Worm (Caenorhabditis elegans) whole organism, L1 larva: Measurements from ENCODE around the gene C50F4.10.

Source experiments
- C04F5.9 ChIP-seq: sonication (generic microtip); optimal IDR thresholded peaks from 2 replicates; lab custom pipeline; 2016; ENCODE audit warnings: missing genetic modification characterization, missing compliant biosample characterization
- Y116A8C.19 ChIP-seq: sonication (generic microtip); optimal IDR thresholded peaks from 2 replicates; lab custom pipeline; 2016; ENCODE audit warnings: missing compliant biosample characterization, missing genetic modification characterization, borderline replicate concordance
- aha-1 ChIP-seq: fragments of 150-350 bp; optimal IDR thresholded peaks from 2 replicates; lab custom pipeline; 2014; ENCODE audit warnings: missing biosample characterization, missing genetic modification characterization
- aly-2 ChIP-seq: fragments of 150-350 bp; optimal IDR thresholded peaks from 2 replicates; lab custom pipeline; 2014; ENCODE audit warnings: missing biosample characterization, missing genetic modification characterization
- ama-1 ChIP-seq: fragments of 150-350 bp; optimal IDR thresholded peaks from 2 replicates; lab custom pipeline; 2014
- blmp-1 ChIP-seq: fragments of 150-350 bp; optimal IDR thresholded peaks from 2 replicates; lab custom pipeline; 2014; ENCODE audit warnings: missing biosample characterization, missing genetic modification characterization
- ceh-63 ChIP-seq: fragments of 200-800 bp; sonication (Bioruptor generic); optimal IDR thresholded peaks from 2 replicates; lab custom pipeline; 2018; ENCODE audit warnings: mild to moderate bottlenecking, missing genetic modification characterization, missing compliant biosample characterization
- ceh-82 ChIP-seq, 3 experiments: fragments of 150-350 bp in 1 of 3; sonication (generic microtip) in 2 of 3; optimal IDR thresholded peaks; 2 replicates each; lab custom pipeline; 2014 to 2017; ENCODE audit warnings: missing biosample characterization in 3 of 3, missing genetic modification characterization in 3 of 3
- ceh-88 ChIP-seq: fragments of 200-800 bp; sonication (Bioruptor generic); IDR thresholded peaks from 2 replicates; pipeline ENCODE4 v1.3.6; 2022; ENCODE audit warnings: missing genetic modification characterization, missing compliant biosample characterization
- ceh-90 ChIP-seq: sonication (generic microtip); optimal IDR thresholded peaks from 2 replicates; lab custom pipeline; 2016; ENCODE audit warnings: missing genetic modification characterization, missing compliant biosample characterization
- ces-1 ChIP-seq: fragments of 150-350 bp; optimal IDR thresholded peaks from 2 replicates; lab custom pipeline; 2014; ENCODE audit warnings: missing biosample characterization, missing genetic modification reagents, missing genetic modification characterization
- efl-1 ChIP-seq, 4 experiments: fragments of 150-350 bp; optimal IDR thresholded peaks in 3 of 4; peaks in 1 of 4; 1 replicate in 1 of 4; 2 replicates in 3 of 4; lab custom pipeline; 2014; ENCODE audit warnings: missing biosample characterization in 2 of 4, missing genetic modification characterization in 2 of 4, missing genetic modification reagents in 2 of 4
- egl-27 ChIP-seq, 2 experiments: fragments of 150-350 bp in 1 of 2; sonication (generic microtip); optimal IDR thresholded peaks; 3 replicates each; lab custom pipeline; 2017 to 2018; ENCODE audit warnings: missing biosample characterization in 2 of 2, missing genetic modification characterization in 2 of 2, missing genetic modification reagents in 2 of 2
- elt-2 ChIP-seq: sonication (generic microtip); optimal IDR thresholded peaks from 2 replicates; lab custom pipeline; 2016; ENCODE audit warnings: missing genetic modification characterization, mild to moderate bottlenecking, inconsistent platforms, missing compliant biosample characterization, missing genetic modification reagents
- hlh-4 ChIP-seq: sonication (generic microtip); optimal IDR thresholded peaks from 2 replicates; lab custom pipeline; 2016; ENCODE audit warnings: mild to moderate bottlenecking, missing genetic modification characterization, missing compliant biosample characterization
- isw-1 ChIP-seq: fragments of 200-800 bp; sonication (Bioruptor generic); IDR thresholded peaks from 2 replicates; pipeline ENCODE4 v1.3.6; 2022; ENCODE audit warnings: missing genetic modification characterization, missing compliant biosample characterization
- jun-1 ChIP-seq: fragments of 150-350 bp; optimal IDR thresholded peaks from 2 replicates; lab custom pipeline; 2014; ENCODE audit warnings: missing biosample characterization, missing genetic modification reagents, missing genetic modification characterization
- lin-13 ChIP-seq: fragments of 150-350 bp; optimal IDR thresholded peaks from 2 replicates; lab custom pipeline; 2014; ENCODE audit warnings: missing biosample characterization, missing genetic modification reagents, missing genetic modification characterization
- lin-15B ChIP-seq: fragments of 150-350 bp; sonication (generic microtip); optimal IDR thresholded peaks from 3 replicates; lab custom pipeline; 2014; ENCODE audit warnings: missing biosample characterization, missing genetic modification characterization
- lin-35 ChIP-seq, 2 experiments: fragments of 150-350 bp; optimal IDR thresholded peaks; 2 replicates each; lab custom pipeline; 2014; ENCODE audit warnings: missing biosample characterization in 2 of 2, missing genetic modification characterization in 2 of 2, missing genetic modification reagents in 2 of 2
- lin-39 ChIP-seq: fragments of 150-350 bp; optimal IDR thresholded peaks from 2 replicates; lab custom pipeline; 2014; ENCODE audit warnings: missing biosample characterization, missing genetic modification reagents, missing genetic modification characterization
- lir-3 ChIP-seq: sonication (generic microtip); optimal IDR thresholded peaks from 2 replicates; lab custom pipeline; 2016; ENCODE audit warnings: mild to moderate bottlenecking, missing genetic modification characterization, moderate library complexity, missing compliant biosample characterization; ENCODE audit not compliant: poor library complexity
- mab-9 ChIP-seq: fragments of 200-800 bp; sonication (Bioruptor generic); IDR thresholded peaks from 2 replicates; pipeline ENCODE4 v1.3.6; 2022; ENCODE audit warnings: missing genetic modification reagents, missing genetic modification characterization, missing compliant biosample characterization
- mef-2 ChIP-seq: fragments of 150-350 bp; optimal IDR thresholded peaks from 2 replicates; lab custom pipeline; 2014; ENCODE audit warnings: missing biosample characterization, missing genetic modification characterization
- mep-1 ChIP-seq: fragments of 150-350 bp; optimal IDR thresholded peaks from 2 replicates; lab custom pipeline; 2014; ENCODE audit warnings: missing biosample characterization, missing genetic modification characterization
- nhr-19 ChIP-seq: fragments of 200-800 bp; sonication (Bioruptor generic); conservative IDR thresholded peaks from 2 replicates; pipeline ENCODE4 v1.3.6; 2022; ENCODE audit warnings: missing genetic modification characterization, missing compliant biosample characterization
- nhr-20 ChIP-seq: sonication (generic microtip); optimal IDR thresholded peaks from 2 replicates; lab custom pipeline; 2016; ENCODE audit warnings: mild to moderate bottlenecking, missing genetic modification characterization, missing compliant biosample characterization
- nhr-28 ChIP-seq: fragments of 150-350 bp; optimal IDR thresholded peaks from 2 replicates; lab custom pipeline; 2014; ENCODE audit warnings: missing biosample characterization, missing genetic modification characterization
- nhr-47 ChIP-seq: sonication (generic microtip); optimal IDR thresholded peaks from 2 replicates; lab custom pipeline; 2016; ENCODE audit warnings: mild to moderate bottlenecking, missing genetic modification characterization, moderate library complexity, missing compliant biosample characterization
- nhr-77 ChIP-seq: fragments of 150-350 bp; optimal IDR thresholded peaks from 2 replicates; lab custom pipeline; 2014; ENCODE audit warnings: missing biosample characterization, missing genetic modification characterization
- nhr-84 ChIP-seq: sonication (generic microtip); optimal IDR thresholded peaks from 2 replicates; lab custom pipeline; 2017; ENCODE audit warnings: missing biosample characterization, missing genetic modification characterization
- nhr-85 ChIP-seq: sonication (generic microtip); peaks from one replicate; lab custom pipeline; 2016; ENCODE audit warnings: missing genetic modification characterization, inconsistent platforms, missing compliant biosample characterization
- pax-3 ChIP-seq: fragments of 200-800 bp; sonication (Bioruptor generic); optimal IDR thresholded peaks from 2 replicates; lab custom pipeline; 2018; ENCODE audit warnings: mild to moderate bottlenecking, missing genetic modification characterization, moderate library complexity, missing compliant biosample characterization
- pqm-1 ChIP-seq: sonication (generic microtip); optimal IDR thresholded peaks from 3 replicates; lab custom pipeline; 2017; ENCODE audit warnings: missing biosample characterization, missing genetic modification characterization
- skn-1 ChIP-seq: fragments of 150-350 bp; optimal IDR thresholded peaks from 2 replicates; lab custom pipeline; 2014; ENCODE audit warnings: missing biosample characterization, missing genetic modification characterization
- sox-4 ChIP-seq: sonication (generic microtip); optimal IDR thresholded peaks from 2 replicates; lab custom pipeline; 2016; ENCODE audit warnings: missing genetic modification characterization, missing compliant biosample characterization
- swsn-7 ChIP-seq: sonication (generic microtip); optimal IDR thresholded peaks from 2 replicates; lab custom pipeline; 2016; ENCODE audit warnings: missing genetic modification characterization, missing compliant biosample characterization
- tbx-2 ChIP-seq: sonication (generic microtip); optimal IDR thresholded peaks from 2 replicates; lab custom pipeline; 2016; ENCODE audit warnings: missing genetic modification characterization, missing compliant biosample characterization
- tlp-1 ChIP-seq: fragments of 150-350 bp; optimal IDR thresholded peaks from 2 replicates; lab custom pipeline; 2014; ENCODE audit warnings: missing biosample characterization, missing genetic modification characterization
- unc-130 ChIP-seq: fragments of 150-350 bp; optimal IDR thresholded peaks from 2 replicates; lab custom pipeline; 2017; ENCODE audit warnings: missing biosample characterization, missing genetic modification characterization, inconsistent platforms
- vab-15 ChIP-seq: sonication (generic microtip); optimal IDR thresholded peaks from 2 replicates; lab custom pipeline; 2017; ENCODE audit warnings: missing genotype, mild to moderate bottlenecking, missing genetic modification characterization, missing compliant biosample characterization
- xbp-1 ChIP-seq: sonication (generic microtip); optimal IDR thresholded peaks from 2 replicates; lab custom pipeline; 2016; ENCODE audit warnings: missing genetic modification characterization, missing compliant biosample characterization
- zag-1 ChIP-seq: fragments of 150-350 bp; optimal IDR thresholded peaks from 2 replicates; lab custom pipeline; 2014; ENCODE audit warnings: missing biosample characterization, missing genetic modification characterization
- zip-4 ChIP-seq: fragments of 200-800 bp; sonication (Bioruptor generic); optimal IDR thresholded peaks from 2 replicates; lab custom pipeline; 2018; ENCODE audit warnings: mild to moderate bottlenecking, missing genetic modification characterization, moderate library complexity, missing compliant biosample characterization
- ztf-4 ChIP-seq: fragments of 150-350 bp; optimal IDR thresholded peaks from 2 replicates; lab custom pipeline; 2014; ENCODE audit warnings: missing biosample characterization, missing genetic modification characterization

C50F4.10 gene

ce11 chrV:9561624-9562179 lies 30.3 kb upstream of the C50F4.10 start, which contains the start of gene rgef-1 (continued):
- peak; percentile 30 to 34 for TF ChIP-seq efl-1 (optimal IDR thresholded peaks at IDR 0.05; lab: Kevin White, UChicago)
- peak in 1 of 2 experiments; percentile 3 for TF ChIP-seq efl-1 (GFP tag; optimal IDR thresholded peaks at IDR 0.05 in 1 of 2; lab: Kevin White, UChicago)
- no peak for TF ChIP-seq vab-15 (tag; lab: Kevin White, UChicago)
- TF ChIP-seq tbx-2 = peak; percentile 47
- no peak for TF ChIP-seq ceh-88
- peak in 1 of 2 experiments; percentile 27 for TF ChIP-seq egl-27 (tag; optimal IDR thresholded peaks at IDR 0.05; lab: Kevin White, UChicago)
- no peak for TF ChIP-seq lir-3
- no peak for TF ChIP-seq ceh-63 (GFP tag; lab: Kevin White, UChicago)
- no peak for TF ChIP-seq nhr-84 (tag; lab: Kevin White, UChicago)
- no peak for TF ChIP-seq aly-2
- TF ChIP-seq pqm-1 (tag; lab: Kevin White, UChicago) = no peak
- no peak for TF ChIP-seq mep-1 (tag; lab: Kevin White, UChicago)
- TF ChIP-seq zag-1 (tag; lab: Kevin White, UChicago) = peak; percentile 47
- TF ChIP-seq aha-1 (tag; lab: Kevin White, UChicago) = no peak
- no peak for TF ChIP-seq C04F5.9 (tag; lab: Kevin White, UChicago)
- TF ChIP-seq ceh-82 (tag; optimal IDR thresholded peaks at IDR 0.05; lab: Kevin White, UChicago) = peak; percentile 30 to 82 (median 59)
- TF ChIP-seq elt-2 (tag; lab: Kevin White, UChicago) = no peak
- TF ChIP-seq hlh-4 (tag; lab: Kevin White, UChicago) = no peak
- TF ChIP-seq lin-39 (tag; lab: Kevin White, UChicago) = no peak
- peak; percentile 18 for TF ChIP-seq lin-13 (GFP tag; lab: Kevin White, UChicago)
- peak; percentile 3 for TF ChIP-seq pax-3 (tag; lab: Kevin White, UChicago)
- no peak for TF ChIP-seq tlp-1 (tag; lab: Kevin White, UChicago)
- no peak for TF ChIP-seq ama-1 (lab: Kevin White, UChicago)
- peak; percentile 5 for TF ChIP-seq skn-1 (tag; lab: Kevin White, UChicago)
- TF ChIP-seq unc-130 = no peak
- no peak for TF ChIP-seq nhr-77 (tag; lab: Kevin White, UChicago)
- TF ChIP-seq jun-1 = no peak
- TF ChIP-seq mef-2 (tag; lab: Kevin White, UChicago) = peak; percentile 80
- no peak for TF ChIP-seq ztf-4 (tag; lab: Kevin White, UChicago)
- no peak for TF ChIP-seq nhr-28
- TF ChIP-seq nhr-19 (GFP tag; lab: Robert Waterston, UW) = no peak
- no peak for TF ChIP-seq zip-4 (GFP tag; lab: Kevin White, UChicago)
- TF ChIP-seq swsn-7 (tag; lab: Kevin White, UChicago) = peak; percentile 71
- no peak for TF ChIP-seq nhr-85 (tag; lab: Kevin White, UChicago)
- TF ChIP-seq ceh-90 = no peak
- TF ChIP-seq lin-15B (tag; lab: Kevin White, UChicago) = no peak
- no peak for TF ChIP-seq sox-4 (tag; lab: Kevin White, UChicago)
- TF ChIP-seq xbp-1 (tag; lab: Kevin White, UChicago) = peak; percentile 23
- no peak for TF ChIP-seq blmp-1 (tag; lab: Kevin White, UChicago)
- TF ChIP-seq nhr-47 (tag; lab: Kevin White, UChicago) = peak; percentile 65
- no peak for TF ChIP-seq Y116A8C.19 (tag; lab: Kevin White, UChicago)
- peak; percentile 6 for TF ChIP-seq nhr-20 (tag; lab: Kevin White, UChicago)
- no peak for TF ChIP-seq ces-1 (GFP tag; lab: Kevin White, UChicago)
- TF ChIP-seq isw-1 (GFP tag; lab: Robert Waterston, UW) = peak; percentile 62
- no peak for TF ChIP-seq mab-9 (GFP tag; lab: Robert Waterston, UW)
- peak in 1 of 2 experiments; percentile 51 for TF ChIP-seq lin-35 (GFP tag; optimal IDR thresholded peaks at IDR 0.05; lab: Kevin White, UChicago)
